Worm (Caenorhabditis elegans) whole organism, L3 larva: ENCODE data around the gene nhr-137.

Source experiments
- ceh-82 ChIP-seq: fragments of 150-350 bp; optimal IDR thresholded peaks from 2 replicates; lab custom pipeline; 2014; ENCODE audit warnings: missing biosample characterization, missing genetic modification characterization
- nhr-11 ChIP-seq: fragments of 150-350 bp; optimal IDR thresholded peaks from 2 replicates; lab custom pipeline; 2014; ENCODE audit warnings: missing biosample characterization, missing genetic modification characterization
- pha-4 ChIP-seq: fragments of 150-350 bp; optimal IDR thresholded peaks from 2 replicates; lab custom pipeline; 2014; ENCODE audit warnings: missing biosample characterization, missing genetic modification reagents, missing genetic modification characterization
- ztf-11 ChIP-seq: fragments of 150-350 bp; optimal IDR thresholded peaks from 2 replicates; lab custom pipeline; 2014; ENCODE audit warnings: missing biosample characterization, missing genetic modification characterization

DNA sequence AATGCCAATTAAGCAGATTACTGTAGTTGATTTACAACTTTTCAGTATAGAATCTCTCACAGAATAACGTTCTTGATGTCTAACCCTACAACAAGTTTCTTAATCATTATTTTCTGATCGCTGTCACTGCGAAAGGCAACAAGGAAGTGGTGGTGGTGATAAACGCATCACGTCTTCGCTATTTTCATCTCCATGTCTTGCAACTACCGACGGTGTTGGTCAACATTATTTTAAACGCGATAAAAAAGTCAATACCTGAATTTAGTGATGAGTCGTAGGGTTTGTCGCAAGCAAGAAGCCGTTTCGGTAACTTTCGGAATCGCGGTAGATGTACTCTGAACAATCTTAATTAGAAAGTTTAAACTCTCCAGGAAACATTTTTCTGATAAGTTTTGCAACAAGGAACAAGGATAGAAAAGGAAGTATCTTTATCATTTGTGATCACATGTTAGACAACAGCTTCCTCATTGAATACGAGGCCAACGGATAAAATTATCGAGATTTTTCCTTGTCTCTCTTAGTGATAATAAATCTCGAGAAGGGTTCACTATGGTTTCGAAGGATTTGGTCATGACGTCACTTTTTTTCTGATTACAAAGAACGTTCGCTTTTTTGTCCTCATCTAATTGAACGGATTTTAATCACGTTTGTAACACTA is 4.9 kb downstream of the nhr-137 start:
- TF ChIP-seq pha-4 (no peak), ceh-82 (no peak), nhr-11 (tag; lab: Kevin White, UChicago) (no peak), ztf-11 (no peak)
